Fruit fly (Drosophila melanogaster) whole organism, embryonic: ENCODE results near the gene TwdlF.

Source experiments
- ATbp ChIP-seq: fragments of 200-800 bp; sonication (Bioruptor generic); optimal IDR thresholded peaks from 2 replicates; lab custom pipeline; 2017; ENCODE audit warnings: missing biosample characterization, mild to moderate bottlenecking, missing genetic modification characterization, missing genetic modification reagents
- Bteb2 ChIP-seq: fragments of 200-800 bp; sonication (Bioruptor generic); optimal IDR thresholded peaks from 2 replicates; lab custom pipeline; 2016; ENCODE audit warnings: missing biosample characterization, missing genetic modification characterization
- CG13123 ChIP-seq: fragments of 200-800 bp; sonication (Bioruptor generic); optimal IDR thresholded peaks from 2 replicates; lab custom pipeline; 2016; ENCODE audit warnings: missing biosample characterization, missing genetic modification characterization
- CG14860 ChIP-seq: fragments of 200-800 bp; sonication (Bioruptor generic); IDR thresholded peaks from 3 replicates; pipeline ENCODE4 v1.3.6; 2022; ENCODE audit warnings: missing biosample characterization, missing genetic modification characterization; ENCODE audit not compliant: partially characterized antibody
- CG15011 ChIP-seq: fragments of 200-800 bp; sonication (Bioruptor generic); optimal IDR thresholded peaks from 3 replicates; lab custom pipeline; 2018; ENCODE audit warnings: missing biosample characterization, mild to moderate bottlenecking, missing genetic modification characterization
- CG17361 ChIP-seq: fragments of 200-800 bp; sonication (Bioruptor generic); IDR thresholded peaks from 3 replicates; pipeline ENCODE4 v1.3.6; 2022; ENCODE audit warnings: missing biosample characterization, missing genetic modification characterization
- CG17568 ChIP-seq: fragments of 200-800 bp; sonication (Bioruptor generic); optimal IDR thresholded peaks from 2 replicates; lab custom pipeline; 2018; ENCODE audit warnings: missing biosample characterization, mild to moderate bottlenecking, missing genetic modification characterization, moderate library complexity
- CG17829 ChIP-seq: fragments of 200-800 bp; optimal IDR thresholded peaks from 2 replicates; lab custom pipeline; 2019; ENCODE audit warnings: missing biosample characterization, mild to moderate bottlenecking, missing genetic modification characterization, moderate library complexity
- CG2199 ChIP-seq: fragments of 200-800 bp; sonication (Bioruptor generic); IDR thresholded peaks from 3 replicates; pipeline ENCODE4 v1.3.6; 2022; ENCODE audit warnings: missing biosample characterization, missing genetic modification characterization
- CG30403 ChIP-seq: fragments of 200-800 bp; sonication (Bioruptor generic); optimal IDR thresholded peaks from 3 replicates; lab custom pipeline; 2016; ENCODE audit warnings: missing biosample characterization, missing genetic modification characterization
- CG42726 ChIP-seq: fragments of 200-800 bp; sonication (Bioruptor generic); IDR thresholded peaks from 2 replicates; pipeline ENCODE4 v1.3.6; 2022; ENCODE audit warnings: missing biosample characterization, missing genetic modification characterization; ENCODE audit not compliant: partially characterized antibody
- CG4424 ChIP-seq: fragments of 200-800 bp; sonication (Bioruptor generic); optimal IDR thresholded peaks from 3 replicates; lab custom pipeline; 2016; ENCODE audit warnings: missing biosample characterization, missing genetic modification characterization
- CG6791 ChIP-seq: fragments of 200-800 bp; sonication (Bioruptor generic); IDR thresholded peaks from 3 replicates; pipeline ENCODE4 v1.3.6; 2022; ENCODE audit warnings: missing biosample characterization, missing genetic modification characterization; ENCODE audit not compliant: partially characterized antibody
- CG7357 ChIP-seq: fragments of 200-800 bp; sonication (Bioruptor generic); IDR thresholded peaks from 3 replicates; pipeline ENCODE4 v1.3.6; 2022; ENCODE audit warnings: missing biosample characterization, missing genetic modification characterization
- CG7745 ChIP-seq: fragments of 200-800 bp; sonication (Bioruptor generic); optimal IDR thresholded peaks from 2 replicates; lab custom pipeline; 2018; ENCODE audit warnings: missing biosample characterization, mild to moderate bottlenecking, missing genetic modification characterization, moderate library complexity
- CG7839 ChIP-seq: fragments of 200-800 bp; sonication (Bioruptor generic); optimal IDR thresholded peaks from 3 replicates; lab custom pipeline; 2018; ENCODE audit warnings: missing biosample characterization, mild to moderate bottlenecking, missing genetic modification characterization, moderate library complexity
- CG9437 ChIP-seq: fragments of 200-800 bp; sonication (Bioruptor generic); optimal IDR thresholded peaks from 2 replicates; lab custom pipeline; 2018; ENCODE audit warnings: missing biosample characterization, mild to moderate bottlenecking, missing genetic modification characterization
- CoRest ChIP-seq: fragments of 200-800 bp; sonication (Bioruptor generic); optimal IDR thresholded peaks from 3 replicates; lab custom pipeline; 2018; ENCODE audit warnings: missing biosample characterization, mild to moderate bottlenecking, missing genetic modification characterization, moderate library complexity
- ERR ChIP-seq: fragments of 200-800 bp; sonication (Bioruptor generic); optimal IDR thresholded peaks from 2 replicates; lab custom pipeline; 2016; ENCODE audit warnings: missing biosample characterization, missing genetic modification characterization
- Eip74EF ChIP-seq, 2 experiments: fragments of 200-800 bp in 1 of 2; fragments of >200 bp in 1 of 2; sonication (Bioruptor generic) in 1 of 2; optimal IDR thresholded peaks; 2 replicates each; lab custom pipeline; 2017 to 2019; ENCODE audit warnings: missing biosample characterization in 2 of 2, missing genetic modification characterization in 2 of 2, mild to moderate bottlenecking in 1 of 2, moderate library complexity in 1 of 2
- Ets97D ChIP-seq: fragments of 200-800 bp; sonication (Bioruptor generic); optimal IDR thresholded peaks from 3 replicates; lab custom pipeline; 2016; ENCODE audit warnings: missing biosample characterization, missing genetic modification characterization
- H15 ChIP-seq: fragments of 200-800 bp; sonication (Bioruptor generic); IDR thresholded peaks from 3 replicates; pipeline ENCODE4 v1.3.6; 2022; ENCODE audit warnings: missing biosample characterization, missing genetic modification characterization
- MESR4 ChIP-seq: fragments of 200-800 bp; sonication (Bioruptor generic); optimal IDR thresholded peaks from 2 replicates; lab custom pipeline; 2018; ENCODE audit warnings: missing biosample characterization, mild to moderate bottlenecking, missing genetic modification characterization, moderate library complexity
- Med ChIP-seq: fragments of 200-800 bp; sonication (Bioruptor generic); peaks from one replicate; lab custom pipeline; 2016; ENCODE audit warnings: missing biosample characterization, missing genetic modification characterization, mild to moderate bottlenecking, inconsistent platforms, moderate library complexity
- Opbp ChIP-seq: fragments of 200-800 bp; sonication (Bioruptor generic); IDR thresholded peaks from 3 replicates; pipeline ENCODE4 v1.3.6; 2022; ENCODE audit warnings: missing biosample characterization, missing genetic modification characterization; ENCODE audit not compliant: partially characterized antibody
- Pdp1 ChIP-seq, 2 experiments: fragments of 200-800 bp; sonication (Bioruptor generic); optimal IDR thresholded peaks; 3 replicates each; lab custom pipeline; 2016; ENCODE audit warnings: missing biosample characterization in 2 of 2, missing genetic modification characterization in 2 of 2, mild to moderate bottlenecking in 1 of 2, moderate library complexity in 1 of 2
- Scr ChIP-seq: fragments of 200-800 bp; sonication (Bioruptor generic); IDR thresholded peaks from 2 replicates; pipeline ENCODE4 v1.3.6; 2022; ENCODE audit warnings: missing biosample characterization, missing genetic modification characterization; ENCODE audit not compliant: partially characterized antibody
- Sry-δ ChIP-seq: fragments of 200-800 bp; sonication (Bioruptor generic); optimal IDR thresholded peaks from 2 replicates; lab custom pipeline; 2016; ENCODE audit warnings: missing biosample characterization, missing genetic modification characterization
- Tbp ChIP-seq: fragments of >200 bp; optimal IDR thresholded peaks from 2 replicates; lab custom pipeline; 2018; ENCODE audit warnings: missing biosample characterization, missing genetic modification characterization
- Xrp1 ChIP-seq: fragments of 200-800 bp; sonication (Bioruptor generic); IDR thresholded peaks from 2 replicates; pipeline ENCODE4 v1.3.6; 2022; ENCODE audit warnings: missing biosample characterization, missing genetic modification characterization
- ase ChIP-seq: fragments of 200-800 bp; sonication (Bioruptor generic); IDR thresholded peaks from 3 replicates; pipeline ENCODE4 v1.3.6; 2022; ENCODE audit warnings: missing biosample characterization, missing genetic modification characterization
- bbx ChIP-seq: fragments of 200-800 bp; sonication (Bioruptor generic); IDR thresholded peaks from 2 replicates; pipeline ENCODE4 v1.3.6; 2022; ENCODE audit warnings: missing biosample characterization, missing genetic modification characterization; ENCODE audit not compliant: partially characterized antibody
- cad ChIP-seq: fragments of >200 bp; optimal IDR thresholded peaks from 2 replicates; lab custom pipeline; 2017; ENCODE audit warnings: missing biosample characterization, missing genetic modification characterization
- chif ChIP-seq, 2 experiments: fragments of 200-800 bp; sonication (Bioruptor generic); optimal IDR thresholded peaks; 3 replicates each; lab custom pipeline; 2016; ENCODE audit warnings: missing biosample characterization in 2 of 2, missing genetic modification characterization in 2 of 2
- ham ChIP-seq: fragments of 200-800 bp; sonication (Bioruptor generic); IDR thresholded peaks from 2 replicates; pipeline ENCODE4 v1.3.6; 2022; ENCODE audit warnings: missing biosample characterization, missing genetic modification characterization
- knrl ChIP-seq: fragments of 200-800 bp; sonication (Bioruptor generic); IDR thresholded peaks from 3 replicates; pipeline ENCODE4 v1.3.6; 2022; ENCODE audit warnings: missing biosample characterization, missing genetic modification characterization; ENCODE audit not compliant: partially characterized antibody
- maf-S ChIP-seq: fragments of 200-800 bp; sonication (Bioruptor generic); optimal IDR thresholded peaks from 2 replicates; lab custom pipeline; 2016; ENCODE audit warnings: missing biosample characterization, missing genetic modification characterization
- nom ChIP-seq: fragments of 200-800 bp; sonication (Bioruptor generic); optimal IDR thresholded peaks from 2 replicates; lab custom pipeline; 2017; ENCODE audit warnings: missing biosample characterization, missing genetic modification characterization, mild to moderate bottlenecking, moderate library complexity, missing genetic modification reagents
- prd ChIP-seq, 3 experiments: fragments of >200 bp in 2 of 3; fragments of 200-800 bp in 1 of 3; sonication (Bioruptor generic) in 1 of 3; optimal IDR thresholded peaks in 2 of 3; IDR thresholded peaks in 1 of 3; 2 replicates in 2 of 3; 3 replicates in 1 of 3; pipeline versions ENCODE4 v1.3.6 to Lab custom; 2017 to 2022; ENCODE audit warnings: missing biosample characterization in 1 of 3, missing genetic modification characterization in 1 of 3
- sisA ChIP-seq: fragments of 200-800 bp; sonication (Bioruptor generic); IDR thresholded peaks from 2 replicates; pipeline ENCODE4 v1.3.6; 2022; ENCODE audit warnings: missing biosample characterization, missing genetic modification characterization
- so ChIP-seq: fragments of 200-800 bp; sonication (Bioruptor generic); IDR thresholded peaks from 3 replicates; pipeline ENCODE4 v1.3.6; 2022; ENCODE audit warnings: missing biosample characterization, missing genetic modification characterization
- tna ChIP-seq: fragments of 200-800 bp; sonication (Bioruptor generic); IDR thresholded peaks from 2 replicates; pipeline ENCODE4 v1.3.6; 2022; ENCODE audit warnings: missing biosample characterization, missing genetic modification characterization; ENCODE audit not compliant: partially characterized antibody
- vnd ChIP-seq: fragments of 200-800 bp; sonication (Bioruptor generic); IDR thresholded peaks from 3 replicates; pipeline ENCODE4 v1.3.6; 2022; ENCODE audit warnings: missing biosample characterization, missing genetic modification characterization; ENCODE audit not compliant: partially characterized antibody

Gene TwdlF

DNA sequence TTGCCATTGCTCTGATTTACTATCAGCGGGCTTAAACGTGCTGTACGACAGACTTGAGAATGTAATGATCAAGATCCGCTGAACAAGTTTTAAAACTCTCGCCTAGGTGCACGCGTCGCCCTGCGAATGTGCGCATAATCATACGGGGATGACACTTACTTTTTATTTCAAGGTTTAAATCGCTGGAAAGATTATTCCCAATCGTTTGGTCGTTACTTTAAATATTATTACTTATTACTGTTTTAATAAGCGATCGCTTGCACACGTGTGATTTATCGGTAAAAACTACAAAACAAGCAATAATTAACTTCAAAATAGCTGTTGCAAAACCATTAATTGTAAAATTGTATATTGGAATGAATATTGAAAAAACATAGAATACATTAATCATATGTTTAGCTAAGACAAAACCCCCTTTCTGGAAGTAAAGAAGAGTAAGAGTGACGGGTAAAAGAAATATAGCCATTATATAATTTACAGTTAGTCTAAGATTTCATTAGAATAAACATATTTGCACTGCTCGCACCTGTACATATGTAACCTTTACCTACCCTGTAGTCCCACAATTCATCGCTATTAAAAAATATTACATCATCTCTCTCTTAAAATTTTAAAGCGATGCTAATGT lies 17.6 kb upstream of the TwdlF start, which contains the start of gene DhpD (continued):
- TF ChIP-seq CG17568 (GFP tag; lab: Kevin White, UChicago) = no peak
- peak; percentile 61; the same call in 2 of the 3 replicates for TF ChIP-seq ase
- TF ChIP-seq cad (GFP tag; lab: Kevin White, UChicago) = no peak
- peak; percentile 66; the same call in 1 of the 3 replicates for TF ChIP-seq H15 (GFP tag; lab: Robert Waterston, UW)

DNA sequence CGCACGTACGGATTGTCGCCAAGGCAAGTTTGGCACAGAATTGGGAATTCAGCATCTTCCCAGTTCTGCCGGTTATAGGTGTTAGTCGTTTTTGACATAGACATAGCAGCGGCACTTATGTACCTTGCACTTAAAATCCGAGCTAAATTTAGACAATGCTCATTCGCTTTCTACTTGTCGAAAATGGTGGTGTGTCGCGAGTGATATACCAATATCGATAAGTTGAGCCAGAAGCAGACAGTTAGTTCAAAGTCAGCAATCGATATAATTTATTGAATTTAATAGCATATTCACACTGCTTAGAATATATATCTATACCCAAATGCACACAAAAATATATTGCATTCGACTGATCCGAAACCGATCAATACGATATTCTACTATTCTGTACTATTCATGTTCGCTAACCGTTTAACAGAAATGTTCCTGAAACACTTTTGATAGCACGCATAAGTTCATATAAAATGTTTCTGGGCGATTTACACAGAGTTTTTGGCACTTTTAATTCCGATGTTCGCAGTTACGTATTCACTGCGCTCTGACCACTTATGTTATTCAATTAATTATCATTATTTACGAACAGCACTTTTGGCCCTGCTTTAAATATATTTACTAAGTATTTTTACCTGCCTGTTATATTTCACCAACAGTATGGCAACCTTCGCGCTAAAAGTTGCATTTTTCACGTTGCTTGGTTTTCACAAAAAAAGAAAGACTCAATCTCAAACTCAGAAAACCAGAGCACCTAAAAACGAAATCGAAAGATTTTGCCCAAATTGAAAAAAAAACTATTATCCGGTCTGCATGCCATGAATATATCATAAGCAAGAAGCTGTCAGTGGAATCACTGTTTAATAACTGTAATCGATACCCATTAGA lies 14.4 kb upstream of the TwdlF start, which contains the start of gene CG14641:
TSS of gene CG14641 (minus strand) at position 204 of the 879 bp plus-strand sequence.
- TF ChIP-seq Pdp1 (GFP tag; optimal IDR thresholded peaks at IDR 0.05; lab: Kevin White, UChicago) (no peak), CG15011 (GFP tag; lab: Kevin White, UChicago) (no peak), CG4424 (GFP tag; lab: Kevin White, UChicago) (peak; percentile 16), Xrp1 (GFP tag; lab: Robert Waterston, UW) (no peak), Bteb2 (GFP tag; lab: Kevin White, UChicago) (no peak), bbx (GFP tag; lab: Robert Waterston, UW) (peak; percentile 49), Opbp (GFP tag; lab: Robert Waterston, UW) (peak; percentile 54; the same call in 2 of the 3 replicates), CG13123 (GFP tag; lab: Kevin White, UChicago) (no peak), Sry-δ (GFP tag; lab: Kevin White, UChicago) (peak; percentile 73), Med (no peak), CG2199 (GFP tag; lab: Robert Waterston, UW) (0 out of 3 replicates have a peak, but pooled peaks have one; percentile 24), MESR4 (peak; percentile 92), nom (GFP tag; lab: Kevin White, UChicago) (peak; percentile 30), tna (no peak), CoRest (tag; lab: Kevin White, UChicago) (peak; percentile 42), CG6791 (GFP tag; lab: Robert Waterston, UW) (peak; percentile 53; the same call in 1 of the 3 replicates), CG17361 (peak; percentile 62), CG14860 (GFP tag; lab: Robert Waterston, UW) (0 out of 3 replicates have a peak, but pooled peaks have one; percentile 26), Eip74EF (GFP tag; optimal IDR thresholded peaks at IDR 0.05; lab: Kevin White, UChicago) (peak in 1 of 2 experiments; percentile 66), CG9437 (GFP tag; lab: Kevin White, UChicago) (peak; percentile 28), prd (optimal IDR thresholded peaks at IDR 0.05; lab: Kevin White, UChicago) (no peak), prd (GFP tag; IDR thresholded peaks at IDR 0.05; lab: Robert Waterston, UW) (peak; percentile 32; the same call in 1 of the 3 replicates), ham (no peak), CG30403 (GFP tag; lab: Kevin White, UChicago) (peak; percentile 19), chif (GFP tag; optimal IDR thresholded peaks at IDR 0.05; lab: Kevin White, UChicago) (no peak), CG17829 (tag; lab: Kevin White, UChicago) (no peak), maf-S (GFP tag; lab: Kevin White, UChicago) (no peak), sisA (no peak), Ets97D (no peak), Tbp (no peak), CG42726 (GFP tag; lab: Robert Waterston, UW) (peak; percentile 60), vnd (GFP tag; lab: Robert Waterston, UW) (peak; percentile 38; the same call in 1 of the 3 replicates), CG7357 (GFP tag; lab: Robert Waterston, UW) (peak; percentile 90), Scr (GFP tag; lab: Robert Waterston, UW) (peak; percentile 44), ERR (GFP tag; lab: Kevin White, UChicago) (no peak), so (GFP tag; lab: Robert Waterston, UW) (no peak), ATbp (GFP tag; lab: Kevin White, UChicago) (no peak), knrl (peak; percentile 49; the same call in 2 of the 3 replicates), CG7839 (peak; percentile 7), CG7745 (no peak)
